Worm (Caenorhabditis elegans) whole organism, L4/young adult: ENCODE measurements around the gene mccc-2.

ENCODE experiments used
- W03F9.2 ChIP-seq: fragments of 150-350 bp; optimal IDR thresholded peaks from 2 replicates; lab custom pipeline; 2014; ENCODE audit warnings: missing biosample characterization, missing genetic modification characterization
- him-1 ChIP-seq: sonication (generic microtip); optimal IDR thresholded peaks from 2 replicates; lab custom pipeline; 2016; ENCODE audit warnings: missing genotype, missing genetic modification reagents, missing genetic modification characterization, missing compliant biosample characterization

DNA sequence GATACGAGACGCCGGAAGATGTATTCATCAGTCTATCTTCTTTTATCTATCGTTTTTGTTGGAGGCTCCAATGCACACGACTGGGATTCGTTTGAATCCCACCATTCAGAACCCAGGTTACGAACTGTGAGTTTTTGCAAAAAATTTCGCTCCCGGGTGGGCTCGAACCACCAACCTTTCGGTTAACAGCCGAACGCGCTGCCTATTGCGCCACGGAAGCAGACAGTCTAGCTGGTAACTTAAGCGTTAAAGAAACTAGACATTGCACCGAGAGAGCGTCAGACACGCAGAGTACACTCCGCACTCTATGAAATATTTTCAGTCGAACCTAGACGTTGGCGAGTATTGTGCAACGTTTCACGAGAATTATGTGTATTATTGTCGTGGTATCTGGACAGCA, 14.9 kb upstream of the mccc-2 start:
- TF ChIP-seq him-1 (tag; lab: Kevin White, UChicago) (peak; percentile 8), W03F9.2 (tag; lab: Kevin White, UChicago) (no peak)
